Fruit fly (Drosophila melanogaster) whole organism: ENCODE measurements around the gene CG3040.

ENCODE experiments used
- psq ChIP-seq: fragments of >200 bp; optimal IDR thresholded peaks from 2 replicates; lab custom pipeline; 2017
- usp ChIP-seq: fragments of >200 bp; optimal IDR thresholded peaks from 2 replicates; lab custom pipeline; 2017; ENCODE audit warnings: missing biosample characterization, missing genetic modification characterization, mixed read lengths

- TF ChIP-seq psq (lab: Kevin White, UChicago) (no peak), usp (GFP tag; lab: Kevin White, UChicago) (no peak)
Observed at dm6 chrX:6997653-6998491, 24.7 kb upstream of the CG3040 start.
